Fruit fly (Drosophila melanogaster) S2 (cell line): ENCODE results near the gene CaMKI.

Experiments used
- CG8478 ChIP-seq: fragments of >200 bp; optimal IDR thresholded peaks from 2 replicates; lab custom pipeline; 2018
- CTCF ChIP-seq, 2 experiments: fragments of >200 bp; optimal IDR thresholded peaks; 2 replicates each; lab custom pipeline; 2018

dm6 chr4:448993-449392, 3.7 kb downstream of the CaMKI start:
- TF ChIP-seq CTCF (optimal IDR thresholded peaks at IDR 0.05; lab: Kevin White, UChicago) (no peak), CG8478 (lab: Kevin White, UChicago) (no peak)
